Worm (Caenorhabditis elegans) whole organism, L4 larva: ENCODE data around the gene col-71.
"Not testable (repeated sequence)": the region's sequence is repeated elsewhere in the genome, so short reads cannot be mapped to it uniquely, and the experiment has no call there.

Experiments used
- D1046.2 ChIP-seq: fragments of 200-800 bp; sonication (Bioruptor generic); IDR thresholded peaks from 2 replicates; pipeline ENCODE4 v1.3.6; 2022; ENCODE audit warnings: missing genetic modification characterization, missing compliant biosample characterization
- F37D6.2 ChIP-seq: sonication (generic microtip); optimal IDR thresholded peaks from 2 replicates; lab custom pipeline; 2016; ENCODE audit warnings: mild to moderate bottlenecking, missing genetic modification characterization, missing compliant biosample characterization
- T26A8.4 ChIP-seq: fragments of 200-800 bp; sonication (Bioruptor generic); IDR thresholded peaks from 2 replicates; pipeline ENCODE4 v1.3.6; 2022; ENCODE audit warnings: missing genetic modification characterization, missing compliant biosample characterization
- Y105C5A.15 ChIP-seq: fragments of 200-800 bp; sonication (Bioruptor generic); IDR thresholded peaks from 2 replicates; pipeline ENCODE4 v1.3.6; 2022; ENCODE audit warnings: missing genetic modification characterization, missing compliant biosample characterization
- Y75B8A.6 ChIP-seq: fragments of 200-800 bp; sonication (Bioruptor generic); IDR thresholded peaks from 2 replicates; pipeline ENCODE4 v1.3.6; 2022; ENCODE audit warnings: missing genetic modification reagents, missing genetic modification characterization, missing compliant biosample characterization
- aha-1 ChIP-seq: fragments of 150-350 bp; peaks from one replicate; lab custom pipeline; 2014; ENCODE audit warnings: missing biosample characterization, missing genetic modification characterization
- attf-4 ChIP-seq: sonication (generic microtip); optimal IDR thresholded peaks from 3 replicates; lab custom pipeline; 2017; ENCODE audit warnings: missing biosample characterization, missing genetic modification characterization
- ceh-20 ChIP-seq: fragments of 200-800 bp; sonication (Bioruptor generic); IDR thresholded peaks from 2 replicates; pipeline ENCODE4 v1.3.6; 2022; ENCODE audit warnings: missing genetic modification reagents, missing genetic modification characterization, missing compliant biosample characterization
- ctbp-1 ChIP-seq: fragments of 200-800 bp; sonication (Bioruptor generic); IDR thresholded peaks from 2 replicates; pipeline ENCODE4 v1.3.6; 2022; ENCODE audit warnings: missing genetic modification reagents, missing genetic modification characterization, missing compliant biosample characterization
- daf-19 ChIP-seq: fragments of 200-800 bp; sonication (Bioruptor generic); conservative IDR thresholded peaks from 2 replicates; pipeline ENCODE4 v1.3.6; 2022; ENCODE audit warnings: missing genetic modification characterization, missing compliant biosample characterization
- dmd-6 ChIP-seq: fragments of 200-800 bp; sonication (Bioruptor generic); IDR thresholded peaks from 2 replicates; pipeline ENCODE4 v1.3.6; 2022; ENCODE audit warnings: missing genetic modification reagents, missing genetic modification characterization, missing compliant biosample characterization
- dmd-9 ChIP-seq: fragments of 200-800 bp; sonication (Bioruptor generic); IDR thresholded peaks from 2 replicates; pipeline ENCODE4 v1.3.6; 2022; ENCODE audit warnings: missing genetic modification reagents, missing genetic modification characterization, missing compliant biosample characterization
- dpl-1 ChIP-seq: fragments of 150-350 bp; optimal IDR thresholded peaks from 2 replicates; lab custom pipeline; 2014; ENCODE audit warnings: missing biosample characterization, missing genetic modification reagents, missing genetic modification characterization
- duxl-1 ChIP-seq: sonication (generic microtip); optimal IDR thresholded peaks from 2 replicates; lab custom pipeline; 2016; ENCODE audit warnings: mild to moderate bottlenecking, missing genetic modification characterization, moderate library complexity, missing compliant biosample characterization; ENCODE audit not compliant: poor library complexity
- dve-1 ChIP-seq: sonication (generic microtip); optimal IDR thresholded peaks from 2 replicates; lab custom pipeline; 2017; ENCODE audit warnings: antibody characterized with exemption, mild to moderate bottlenecking, missing genetic modification characterization, missing compliant biosample characterization; ENCODE audit not compliant: insufficient read depth
- egl-27 ChIP-seq: sonication (generic microtip); optimal IDR thresholded peaks from 3 replicates; lab custom pipeline; 2017; ENCODE audit warnings: missing biosample characterization, missing genetic modification reagents, missing genetic modification characterization
- egl-43 ChIP-seq: fragments of 200-800 bp; sonication (Bioruptor generic); IDR thresholded peaks from 2 replicates; pipeline ENCODE4 v1.3.6; 2022; ENCODE audit warnings: missing genetic modification reagents, missing genetic modification characterization, missing compliant biosample characterization
- hif-1 ChIP-seq, 2 experiments: sonication (generic microtip); optimal IDR thresholded peaks; 2 replicates each; lab custom pipeline; 2016 to 2017; ENCODE audit warnings: missing compliant biosample characterization in 2 of 2, missing genetic modification characterization in 2 of 2, missing genetic modification reagents in 2 of 2, missing genotype in 2 of 2, mild to moderate bottlenecking in 1 of 2
- hlh-11 ChIP-seq: fragments of 200-800 bp; sonication (Bioruptor generic); optimal IDR thresholded peaks from 2 replicates; lab custom pipeline; 2018; ENCODE audit warnings: mild to moderate bottlenecking, missing genetic modification characterization, missing compliant biosample characterization
- hlh-30 ChIP-seq: sonication (generic microtip); optimal IDR thresholded peaks from 2 replicates; lab custom pipeline; 2017; ENCODE audit warnings: antibody characterized with exemption, mild to moderate bottlenecking, missing genetic modification characterization, missing compliant biosample characterization; ENCODE audit not compliant: insufficient read depth
- hmg-1.1 ChIP-seq: fragments of 200-800 bp; sonication (Bioruptor generic); IDR thresholded peaks from 2 replicates; pipeline ENCODE4 v1.3.6; 2022; ENCODE audit warnings: missing genetic modification reagents, missing genetic modification characterization, missing compliant biosample characterization
- lim-7 ChIP-seq: fragments of 200-800 bp; sonication (Bioruptor generic); IDR thresholded peaks from 2 replicates; pipeline ENCODE4 v1.3.6; 2022; ENCODE audit warnings: missing genetic modification characterization, missing compliant biosample characterization
- lin-29 ChIP-seq: fragments of 200-800 bp; sonication (Bioruptor generic); IDR thresholded peaks from 2 replicates; pipeline ENCODE4 v1.3.6; 2022; ENCODE audit warnings: missing genetic modification reagents, missing genetic modification characterization, missing compliant biosample characterization
- lin-38 ChIP-seq: fragments of 200-800 bp; sonication (Bioruptor generic); IDR thresholded peaks from 2 replicates; pipeline ENCODE4 v1.3.6; 2022; ENCODE audit warnings: missing genetic modification reagents, missing genetic modification characterization, missing compliant biosample characterization
- lir-3 ChIP-seq: sonication (generic microtip); optimal IDR thresholded peaks from 2 replicates; lab custom pipeline; 2016; ENCODE audit warnings: mild to moderate bottlenecking, missing genetic modification characterization, missing compliant biosample characterization
- lsy-2 ChIP-seq, 2 experiments: fragments of 150-350 bp in 1 of 2; sonication (generic microtip) in 1 of 2; optimal IDR thresholded peaks; 2 replicates each; lab custom pipeline; 2014 to 2017; ENCODE audit warnings: missing biosample characterization in 2 of 2, missing genetic modification characterization in 2 of 2
- madf-9 ChIP-seq: fragments of 200-800 bp; sonication (Bioruptor generic); conservative IDR thresholded peaks from 2 replicates; pipeline ENCODE4 v1.3.6; 2022; ENCODE audit warnings: missing genetic modification reagents, missing genetic modification characterization, missing compliant biosample characterization
- mdl-1 ChIP-seq, 2 experiments: fragments of 150-350 bp in 1 of 2; sonication (generic microtip) in 1 of 2; optimal IDR thresholded peaks; 2 replicates each; lab custom pipeline; 2014 to 2017; ENCODE audit warnings: missing biosample characterization in 2 of 2, missing genetic modification characterization in 2 of 2
- mep-1 ChIP-seq: fragments of 150-350 bp; sonication (generic microtip); optimal IDR thresholded peaks from 3 replicates; lab custom pipeline; 2014; ENCODE audit warnings: missing biosample characterization, missing genetic modification characterization
- mes-2 ChIP-seq: sonication (generic microtip); optimal IDR thresholded peaks from 2 replicates; lab custom pipeline; 2016; ENCODE audit warnings: missing genotype, mild to moderate bottlenecking, missing genetic modification characterization, missing compliant biosample characterization; ENCODE audit not compliant: poor library complexity, severe bottlenecking
- nhr-102 ChIP-seq: sonication (generic microtip); optimal IDR thresholded peaks from 2 replicates; lab custom pipeline; 2016; ENCODE audit warnings: mild to moderate bottlenecking, missing genetic modification characterization, moderate library complexity, missing compliant biosample characterization
- nhr-11 ChIP-seq: fragments of 150-350 bp; optimal IDR thresholded peaks from 2 replicates; lab custom pipeline; 2014; ENCODE audit warnings: missing biosample characterization, missing genetic modification characterization
- nhr-28 ChIP-seq: fragments of 150-350 bp; optimal IDR thresholded peaks from 2 replicates; lab custom pipeline; 2014; ENCODE audit warnings: missing biosample characterization, missing genetic modification characterization
- nhr-42 ChIP-seq: fragments of 200-800 bp; sonication (Bioruptor generic); IDR thresholded peaks from 2 replicates; pipeline ENCODE4 v1.3.6; 2022; ENCODE audit warnings: missing genetic modification characterization, missing compliant biosample characterization
- nhr-76 ChIP-seq: fragments of 150-350 bp; optimal IDR thresholded peaks from 2 replicates; lab custom pipeline; 2014; ENCODE audit warnings: missing biosample characterization, missing genetic modification characterization
- pha-4 ChIP-seq, 2 experiments: fragments of 150-350 bp in 1 of 2; fragments of 200-800 bp in 1 of 2; sonication (Bioruptor generic) in 1 of 2; IDR thresholded peaks in 1 of 2; optimal IDR thresholded peaks in 1 of 2; 2 replicates each; pipeline versions ENCODE4 v1.3.6 to Lab custom; 2014 to 2022; ENCODE audit warnings: missing genetic modification characterization in 2 of 2, missing genetic modification reagents in 2 of 2, missing biosample characterization in 1 of 2, missing compliant biosample characterization in 1 of 2
- rbr-2 ChIP-seq: sonication (generic microtip); optimal IDR thresholded peaks from 2 replicates; lab custom pipeline; 2016; ENCODE audit warnings: missing genotype, missing genetic modification characterization, missing compliant biosample characterization
- saeg-2 ChIP-seq: fragments of 200-800 bp; sonication (Bioruptor generic); IDR thresholded peaks from 2 replicates; pipeline ENCODE4 v1.3.6; 2022; ENCODE audit warnings: missing genetic modification reagents, missing genetic modification characterization, missing compliant biosample characterization
- sdz-12 ChIP-seq: fragments of 200-800 bp; sonication (Bioruptor generic); optimal IDR thresholded peaks from 2 replicates; lab custom pipeline; 2018; ENCODE audit warnings: mild to moderate bottlenecking, missing genetic modification characterization, missing compliant biosample characterization
- unc-39 ChIP-seq: sonication (generic microtip); optimal IDR thresholded peaks from 2 replicates; lab custom pipeline; 2017; ENCODE audit warnings: missing biosample characterization, missing genetic modification characterization
- vab-7 ChIP-seq: fragments of 200-800 bp; sonication (Bioruptor generic); IDR thresholded peaks from 2 replicates; pipeline ENCODE4 v1.3.6; 2022; ENCODE audit warnings: missing genetic modification reagents, missing genetic modification characterization, missing compliant biosample characterization
- zag-1 ChIP-seq: fragments of 150-350 bp; optimal IDR thresholded peaks from 2 replicates; lab custom pipeline; 2014; ENCODE audit warnings: missing biosample characterization, missing genetic modification characterization
- zfp-2 ChIP-seq: sonication (generic microtip); optimal IDR thresholded peaks from 2 replicates; lab custom pipeline; 2016; ENCODE audit warnings: mild to moderate bottlenecking, missing genetic modification characterization, missing compliant biosample characterization
- zfp-3 ChIP-seq: fragments of 200-800 bp; sonication (Bioruptor generic); conservative IDR thresholded peaks from 2 replicates; pipeline ENCODE4 v1.3.6; 2022; ENCODE audit warnings: missing genetic modification reagents, missing genetic modification characterization, missing compliant biosample characterization
- ztf-7 ChIP-seq: fragments of 150-350 bp; optimal IDR thresholded peaks from 2 replicates; lab custom pipeline; 2014; ENCODE audit warnings: missing biosample characterization, missing genetic modification characterization

col-71 gene

DNA sequence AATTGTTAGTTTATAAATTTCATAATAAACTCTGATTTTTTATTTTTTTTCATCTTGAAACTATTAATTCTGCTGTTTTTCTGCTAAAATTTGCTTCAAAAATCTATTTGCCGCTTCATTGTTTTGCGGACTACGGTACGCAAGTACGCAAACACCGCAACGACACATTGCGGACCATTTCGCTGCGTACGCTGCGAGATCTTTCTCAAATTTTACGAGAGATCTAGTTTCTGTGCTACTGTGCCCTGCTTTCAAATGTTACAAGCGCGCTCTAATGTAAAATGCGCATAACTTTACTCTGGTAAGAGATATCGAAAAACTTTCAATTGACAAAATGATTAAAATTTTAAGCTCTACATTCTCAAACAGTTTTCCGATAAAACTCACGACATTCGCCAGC lies 21.2 kb upstream of the col-71 start:
- 0 out of 2 replicates have a peak, but pooled peaks have one; percentile 63 for TF ChIP-seq dmd-9
- peak; percentile 80 for TF ChIP-seq dmd-6 (GFP tag; lab: Robert Waterston, UW)
- TF ChIP-seq hlh-11 (tag; lab: Kevin White, UChicago): peak; percentile 26
- TF ChIP-seq zfp-2: peak; percentile 53
- peak; percentile 41 for TF ChIP-seq dpl-1
- TF ChIP-seq ctbp-1 (GFP tag; lab: Robert Waterston, UW): peak; percentile 55; the same call in 1 of the 2 replicates
- TF ChIP-seq nhr-28 (tag; lab: Kevin White, UChicago): peak; percentile 49
- TF ChIP-seq T26A8.4: peak; percentile 44; the same call in 1 of the 2 replicates
- TF ChIP-seq hif-1 (tag; optimal IDR thresholded peaks at IDR 0.05; lab: Kevin White, UChicago): peak in 1 of 2 experiments; percentile 39
- peak; percentile 83 for TF ChIP-seq rbr-2
- peak; percentile 23 for TF ChIP-seq dve-1
- TF ChIP-seq F37D6.2 (tag; lab: Kevin White, UChicago): peak; percentile 52
- TF ChIP-seq ceh-20 (GFP tag; lab: Robert Waterston, UW): peak; percentile 72; the same call in 1 of the 2 replicates
- TF ChIP-seq mep-1 (tag; lab: Kevin White, UChicago): peak; percentile 67
- TF ChIP-seq daf-19 (GFP tag; lab: Robert Waterston, UW): 0 out of 2 replicates have a peak, but pooled peaks have one; percentile 14
- peak; percentile 10 for TF ChIP-seq duxl-1 (tag; lab: Kevin White, UChicago)
- TF ChIP-seq nhr-42 (GFP tag; lab: Robert Waterston, UW): peak; percentile 79
- TF ChIP-seq hlh-30: peak; percentile 31
- peak; percentile 87 for TF ChIP-seq hmg-1.1 (GFP tag; lab: Robert Waterston, UW)
- peak; percentile 66 for TF ChIP-seq mes-2 (tag; lab: Kevin White, UChicago)
- TF ChIP-seq nhr-11 (tag; lab: Kevin White, UChicago): peak; percentile 57
- TF ChIP-seq madf-9 (GFP tag; lab: Robert Waterston, UW): peak; percentile 63; the same call in 1 of the 2 replicates
- peak; percentile 74 for TF ChIP-seq lin-29
- TF ChIP-seq zfp-3: peak; percentile 47; the same call in 1 of the 2 replicates
- peak; percentile 96 for TF ChIP-seq lin-38 (GFP tag; lab: Robert Waterston, UW)
- TF ChIP-seq nhr-102 (tag; lab: Kevin White, UChicago): peak; percentile 11
- 0 out of 2 replicates have a peak, but pooled peaks have one; percentile 40 for TF ChIP-seq Y75B8A.6 (GFP tag; lab: Robert Waterston, UW)
- 0 out of 2 replicates have a peak, but pooled peaks have one; percentile 45 for TF ChIP-seq egl-43 (GFP tag; lab: Robert Waterston, UW)
- peak; percentile 70 for TF ChIP-seq vab-7 (GFP tag; lab: Robert Waterston, UW)
- 0 out of 2 replicates have a peak, but pooled peaks have one; percentile 33 for TF ChIP-seq saeg-2
- peak; percentile 75 for TF ChIP-seq pha-4 (GFP tag; IDR thresholded peaks at IDR 0.05; lab: Robert Waterston, UW)
- not testable (repeated sequence) for TF ChIP-seq pha-4 (tag; optimal IDR thresholded peaks at IDR 0.05; lab: Kevin White, UChicago)
- peak; percentile 77 to 96 for TF ChIP-seq lsy-2 (tag; optimal IDR thresholded peaks at IDR 0.05; lab: Kevin White, UChicago)
- TF ChIP-seq aha-1: peak; percentile 81
- TF ChIP-seq D1046.2 (GFP tag; lab: Robert Waterston, UW): 0 out of 2 replicates have a peak, but pooled peaks have one; percentile 54

DNA sequence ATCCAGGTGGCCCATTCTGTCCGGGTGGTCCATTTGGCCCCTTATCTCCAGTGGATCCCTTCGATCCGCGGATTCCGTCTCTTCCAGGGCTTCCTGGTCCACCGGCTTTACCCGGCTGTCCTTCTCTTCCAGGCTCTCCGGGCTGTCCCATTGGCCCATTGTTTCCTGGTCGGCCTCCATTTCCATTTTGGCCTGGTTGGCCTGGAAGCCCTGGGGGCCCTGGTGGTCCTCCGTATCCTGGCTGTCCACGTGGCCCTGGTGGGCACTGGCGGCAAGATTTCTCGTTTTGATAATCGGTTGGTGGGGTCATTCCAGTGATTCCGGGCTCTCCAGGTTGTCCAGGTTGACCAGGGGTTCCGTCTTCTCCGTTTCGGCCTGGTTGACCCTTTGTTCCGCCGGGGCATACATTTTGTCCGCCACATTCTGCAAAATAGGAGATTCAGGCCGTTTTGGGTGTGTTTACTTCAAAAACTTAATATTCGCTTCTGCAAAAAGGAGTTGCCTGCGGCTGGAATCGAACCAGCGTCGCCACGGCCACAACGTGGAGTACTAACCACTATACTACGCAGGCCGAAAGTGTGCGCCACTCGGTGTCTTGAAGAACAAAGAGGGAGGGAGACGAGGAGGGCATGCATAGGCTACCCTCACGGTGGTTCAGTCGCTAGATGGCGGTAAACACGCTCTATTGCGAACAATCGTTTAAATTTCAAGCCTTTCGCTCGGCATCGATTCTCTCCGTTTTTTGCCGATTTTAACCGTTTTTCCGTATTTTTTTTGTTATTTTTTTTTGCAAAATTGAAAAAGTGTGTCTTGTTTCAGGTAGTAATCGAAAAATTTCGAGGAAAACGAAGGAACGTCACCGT lies 18.8 kb upstream of the col-71 start, which contains the start of gene W09G10.9:
TSS of gene W09G10.9 (plus strand) at position 813 of the 863 bp plus-strand sequence.
- TF ChIP-seq hlh-30 (peak; percentile 22), attf-4 (tag; lab: Kevin White, UChicago) (no peak), egl-27 (no peak), zag-1 (tag; lab: Kevin White, UChicago) (no peak), T26A8.4 (peak; percentile 87), ceh-20 (GFP tag; lab: Robert Waterston, UW) (0 out of 2 replicates have a peak, but pooled peaks have one; percentile 74), daf-19 (GFP tag; lab: Robert Waterston, UW) (peak; percentile 84), Y75B8A.6 (GFP tag; lab: Robert Waterston, UW) (0 out of 2 replicates have a peak, but pooled peaks have one; percentile 48), dmd-6 (GFP tag; lab: Robert Waterston, UW) (peak; percentile 82), Y105C5A.15 (no peak), lin-29 (no peak; the same call in 1 of the 2 replicates), lim-7 (GFP tag; lab: Robert Waterston, UW) (peak; percentile 86), ztf-7 (no peak), lir-3 (tag; lab: Kevin White, UChicago) (no peak), mdl-1 (tag; optimal IDR thresholded peaks at IDR 0.05; lab: Kevin White, UChicago) (peak in 1 of 2 experiments; percentile 28), hif-1 (tag; optimal IDR thresholded peaks at IDR 0.05; lab: Kevin White, UChicago) (peak in 1 of 2 experiments; percentile 25), nhr-76 (tag; lab: Kevin White, UChicago) (no peak), unc-39 (tag; lab: Kevin White, UChicago) (no peak), sdz-12 (GFP tag; lab: Kevin White, UChicago) (peak; percentile 14), nhr-28 (tag; lab: Kevin White, UChicago) (peak; percentile 27), hmg-1.1 (GFP tag; lab: Robert Waterston, UW) (peak; percentile 96)
